Worm (Caenorhabditis elegans): ENCODE measurements around the gene tdpo-1.

- TF ChIP-seq aly-2 (tag; optimal IDR thresholded peaks at IDR 0.05) (no peak), R02D3.7 (tag; optimal IDR thresholded peaks at IDR 0.05) (no peak), elt-2 (tag; optimal IDR thresholded peaks at IDR 0.05) (no peak), snpc-4 (tag; optimal IDR thresholded peaks at IDR 0.05) (no peak), ceh-82 (tag; optimal IDR thresholded peaks at IDR 0.05) (no peak), pqm-1 (tag; optimal IDR thresholded peaks at IDR 0.05) (no peak), ama-1 (optimal IDR thresholded peaks at IDR 0.05) (no peak)
These were observed 43.4 kb upstream of the tdpo-1 start for ce11 chrIV:1916247-1916646.

Measured in whole organism, L3 larva.